Worm (Caenorhabditis elegans): ENCODE results near the gene molo-1.

molo-1 gene

ce11 chrIII:5601999-5602398, 28.2 kb downstream of the molo-1 start (continued):
- TF ChIP-seq ztf-28 (GFP tag; IDR thresholded peaks at IDR 0.05) (0 out of 2 replicates have a peak, but pooled peaks have one; percentile 50), cebp-2 (GFP tag; IDR thresholded peaks at IDR 0.05) (peak; percentile 91; the same call in 1 of the 2 replicates), madf-3 (GFP tag; IDR thresholded peaks at IDR 0.05) (peak; percentile 67; the same call in 1 of the 2 replicates), F49E8.2 (tag; optimal IDR thresholded peaks at IDR 0.05; ENCODE audit: insufficient read depth) (peak; percentile 91), F33H1.4 (GFP tag; IDR thresholded peaks at IDR 0.05) (peak; percentile 70), F23B12.7 (tag; optimal IDR thresholded peaks at IDR 0.05; ENCODE audit: insufficient read depth) (peak; percentile 91), K11D2.4 (GFP tag; IDR thresholded peaks at IDR 0.05) (0 out of 2 replicates have a peak, but pooled peaks have one; percentile 49), nfya-1 (tag; optimal IDR thresholded peaks at IDR 0.05; ENCODE audit: borderline replicate concordance, insufficient read depth) (no peak), pbrm-1 (GFP tag; IDR thresholded peaks at IDR 0.05) (peak; percentile 85), nhr-120 (GFP tag; IDR thresholded peaks at IDR 0.05) (0 out of 2 replicates have a peak, but pooled peaks have one; percentile 87), mxl-1 (tag; optimal IDR thresholded peaks at IDR 0.05) (peak; percentile 73), attf-3 (GFP tag; conservative IDR thresholded peaks at IDR 0.05) (peak; percentile 56; the same call in 1 of the 2 replicates), Y53F4B.3 (GFP tag; IDR thresholded peaks at IDR 0.05) (no peak), lin-40 (tag; optimal IDR thresholded peaks at IDR 0.05) (peak; percentile 80), zim-3 (tag; optimal IDR thresholded peaks at IDR 0.05) (peak; percentile 87), bed-1 (GFP tag; IDR thresholded peaks at IDR 0.05) (0 out of 2 replicates have a peak, but pooled peaks have one; percentile 59), let-607 (tag; optimal IDR thresholded peaks at IDR 0.05) (peak; percentile 50 to 70), lsy-27 (tag; optimal IDR thresholded peaks at IDR 0.05; ENCODE audit: borderline replicate concordance, insufficient read depth) (no peak), bed-2 (GFP tag; IDR thresholded peaks at IDR 0.05) (0 out of 2 replicates have a peak, but pooled peaks have one; percentile 46), C17E4.6 (GFP tag; IDR thresholded peaks at IDR 0.05) (peak; percentile 73; the same call in 1 of the 2 replicates), ztf-26 (tag; optimal IDR thresholded peaks at IDR 0.05) (peak; percentile 77), atf-7 (tag; optimal IDR thresholded peaks at IDR 0.05) (peak; percentile 76), akir-1 (GFP tag; optimal IDR thresholded peaks at IDR 0.05) (no peak), ceh-79 (tag; optimal IDR thresholded peaks at IDR 0.05) (peak; percentile 65), ztf-3 (GFP tag; optimal IDR thresholded peaks at IDR 0.05) (peak; percentile 74), sptf-2 (GFP tag; optimal IDR thresholded peaks at IDR 0.05) (peak; percentile 82), F57C9.4 (tag; optimal IDR thresholded peaks at IDR 0.05) (peak; percentile 57), repo-1 (tag; optimal IDR thresholded peaks at IDR 0.05) (peak; percentile 88), mcd-1 (GFP tag; IDR thresholded peaks at IDR 0.05) (peak; percentile 74), ceh-58 (GFP tag; IDR thresholded peaks at IDR 0.05) (no peak), F22D6.2 (tag; optimal IDR thresholded peaks at IDR 0.05) (peak; percentile 64), nhr-179 (tag; optimal IDR thresholded peaks at IDR 0.05) (peak; percentile 60), hmg-20 (GFP tag; IDR thresholded peaks at IDR 0.05) (peak; percentile 77; the same call in 1 of the 2 replicates), fkh-3 (tag; optimal IDR thresholded peaks at IDR 0.05) (peak; percentile 59), tbp1 (GFP tag; optimal IDR thresholded peaks at IDR 0.05) (peak; percentile 97), rpc-1 (optimal IDR thresholded peaks at IDR 0.05) (peak; percentile 77), rpc-1 (tag; optimal IDR thresholded peaks at IDR 0.05) (peak; percentile 89), somi-1 (GFP tag; optimal IDR thresholded peaks at IDR 0.05) (peak; percentile 76), xnd-1 (tag; optimal IDR thresholded peaks at IDR 0.05) (no peak), attf-6 (GFP tag; IDR thresholded peaks at IDR 0.05) (0 out of 2 replicates have a peak, but pooled peaks have one; percentile 72), ZK185.1 (tag; optimal IDR thresholded peaks at IDR 0.05; ENCODE audit: poor library complexity, severe bottlenecking) (peak; percentile 86), athp-1 (tag; optimal IDR thresholded peaks at IDR 0.05) (peak; percentile 93), F57A8.1 (GFP tag; optimal IDR thresholded peaks at IDR 0.05) (peak; percentile 57), ceh-100 (GFP tag; IDR thresholded peaks at IDR 0.05) (peak; percentile 54; the same call in 1 of the 2 replicates), lin-54 (GFP tag; optimal IDR thresholded peaks at IDR 0.05) (peak; percentile 75), K12H6.12 (tag; optimal IDR thresholded peaks at IDR 0.05) (peak; percentile 56), C06A6.2 (GFP tag; conservative IDR thresholded peaks at IDR 0.05) (no peak), nhr-27 (tag; optimal IDR thresholded peaks at IDR 0.05) (peak; percentile 41)

Measured in whole organism, young adult.